Worm (Caenorhabditis elegans) whole organism, L2 larva: ENCODE data around the gene comt-3.

Source experiments
- C34F6.9 ChIP-seq: fragments of 150-350 bp; optimal IDR thresholded peaks from 2 replicates; lab custom pipeline; 2014; ENCODE audit warnings: missing biosample characterization, missing genetic modification characterization
- alr-1 ChIP-seq: fragments of 150-350 bp; optimal IDR thresholded peaks from 2 replicates; lab custom pipeline; 2014; ENCODE audit warnings: missing biosample characterization, missing genetic modification characterization
- aly-2 ChIP-seq: fragments of 150-350 bp; optimal IDR thresholded peaks from 2 replicates; lab custom pipeline; 2014; ENCODE audit warnings: missing biosample characterization, missing genetic modification characterization
- ama-1 ChIP-seq: fragments of 150-350 bp; optimal IDR thresholded peaks from 2 replicates; lab custom pipeline; 2018; ENCODE audit warnings: inconsistent platforms
- blmp-1 ChIP-seq: sonication (generic microtip); optimal IDR thresholded peaks from 2 replicates; lab custom pipeline; 2017; ENCODE audit warnings: missing genetic modification characterization, mild to moderate bottlenecking, missing compliant biosample characterization, antibody characterized with exemption, moderate library complexity; ENCODE audit not compliant: insufficient read depth
- ceh-16 ChIP-seq: fragments of 150-350 bp; optimal IDR thresholded peaks from 2 replicates; lab custom pipeline; 2014; ENCODE audit warnings: missing biosample characterization, missing genetic modification characterization
- ceh-82 ChIP-seq: fragments of 150-350 bp; optimal IDR thresholded peaks from 2 replicates; lab custom pipeline; 2014; ENCODE audit warnings: missing biosample characterization, missing genetic modification characterization
- crh-2 ChIP-seq: sonication (generic microtip); optimal IDR thresholded peaks from 2 replicates; lab custom pipeline; 2017; ENCODE audit warnings: missing biosample characterization, missing genetic modification characterization
- dmd-4 ChIP-seq: sonication (generic microtip); optimal IDR thresholded peaks from 2 replicates; lab custom pipeline; 2017; ENCODE audit warnings: missing biosample characterization, missing genetic modification characterization
- egl-27 ChIP-seq: sonication (generic microtip); optimal IDR thresholded peaks from 3 replicates; lab custom pipeline; 2017; ENCODE audit warnings: missing biosample characterization, missing genetic modification reagents, missing genetic modification characterization
- elt-1 ChIP-seq: fragments of 150-350 bp; optimal IDR thresholded peaks from 2 replicates; lab custom pipeline; 2014; ENCODE audit warnings: missing biosample characterization, missing genetic modification characterization
- elt-3 ChIP-seq: sonication (generic microtip); optimal IDR thresholded peaks from 2 replicates; lab custom pipeline; 2017; ENCODE audit warnings: missing biosample characterization, missing genetic modification characterization
- gmeb-1 ChIP-seq: fragments of 150-350 bp; optimal IDR thresholded peaks from 2 replicates; lab custom pipeline; 2014; ENCODE audit warnings: missing biosample characterization, missing genetic modification characterization
- lin-13 ChIP-seq: fragments of 150-350 bp; optimal IDR thresholded peaks from 2 replicates; lab custom pipeline; 2014; ENCODE audit warnings: missing biosample characterization, missing genetic modification reagents, missing genetic modification characterization
- lin-39 ChIP-seq: fragments of 150-350 bp; optimal IDR thresholded peaks from 2 replicates; lab custom pipeline; 2014; ENCODE audit warnings: missing biosample characterization, missing genetic modification reagents, missing genetic modification characterization
- lsy-2 ChIP-seq, 2 experiments: fragments of 150-350 bp in 1 of 2; sonication (generic microtip) in 1 of 2; optimal IDR thresholded peaks; 2 replicates each; lab custom pipeline; 2014 to 2017; ENCODE audit warnings: missing biosample characterization in 2 of 2, missing genetic modification characterization in 2 of 2
- mab-5 ChIP-seq: fragments of 150-350 bp; optimal IDR thresholded peaks from 2 replicates; lab custom pipeline; 2014; ENCODE audit warnings: missing biosample characterization, missing genetic modification characterization
- nhr-11 ChIP-seq: fragments of 150-350 bp; optimal IDR thresholded peaks from 2 replicates; lab custom pipeline; 2014; ENCODE audit warnings: missing biosample characterization, missing genetic modification characterization
- nhr-12 ChIP-seq: fragments of 150-350 bp; optimal IDR thresholded peaks from 2 replicates; lab custom pipeline; 2014; ENCODE audit warnings: missing biosample characterization, missing genetic modification characterization
- nhr-129 ChIP-seq: fragments of 150-350 bp; optimal IDR thresholded peaks from 2 replicates; lab custom pipeline; 2014; ENCODE audit warnings: missing biosample characterization, missing genetic modification characterization
- nhr-21 ChIP-seq: fragments of 150-350 bp; optimal IDR thresholded peaks from 2 replicates; lab custom pipeline; 2014; ENCODE audit warnings: missing biosample characterization, missing genetic modification characterization
- nhr-23 ChIP-seq: fragments of 150-350 bp; optimal IDR thresholded peaks from 2 replicates; lab custom pipeline; 2014; ENCODE audit warnings: missing biosample characterization, missing genetic modification reagents, missing genetic modification characterization
- nhr-25 ChIP-seq: fragments of 150-350 bp; sonication (generic microtip); optimal IDR thresholded peaks from 3 replicates; lab custom pipeline; 2014; ENCODE audit warnings: missing biosample characterization, missing genetic modification characterization
- peb-1 ChIP-seq: fragments of 150-350 bp; optimal IDR thresholded peaks from 2 replicates; lab custom pipeline; 2014; ENCODE audit warnings: missing biosample characterization, missing genetic modification characterization
- sem-4 ChIP-seq: fragments of 150-350 bp; optimal IDR thresholded peaks from 2 replicates; lab custom pipeline; 2014; ENCODE audit warnings: missing biosample characterization, missing genetic modification reagents, missing genetic modification characterization
- skn-1 ChIP-seq: sonication (generic microtip); optimal IDR thresholded peaks from 2 replicates; lab custom pipeline; 2017; ENCODE audit warnings: missing biosample characterization, missing genetic modification characterization
- sma-3 ChIP-seq: sonication (generic microtip); optimal IDR thresholded peaks from 2 replicates; lab custom pipeline; 2016; ENCODE audit warnings: missing genetic modification reagents, missing genetic modification characterization, missing compliant biosample characterization
- sma-9 ChIP-seq, 2 experiments: fragments of 150-350 bp in 1 of 2; sonication (generic microtip) in 1 of 2; optimal IDR thresholded peaks; 2 replicates each; lab custom pipeline; 2014 to 2016; ENCODE audit warnings: missing genetic modification characterization in 2 of 2, mild to moderate bottlenecking in 1 of 2, missing biosample characterization in 1 of 2, missing compliant biosample characterization in 1 of 2, missing genetic modification reagents in 1 of 2, moderate library complexity in 1 of 2
- snpc-4 ChIP-seq: fragments of 150-350 bp; optimal IDR thresholded peaks from 2 replicates; lab custom pipeline; 2014; ENCODE audit warnings: missing biosample characterization, missing genetic modification characterization
- unc-39 ChIP-seq: fragments of 150-350 bp; optimal IDR thresholded peaks from 2 replicates; lab custom pipeline; 2014; ENCODE audit warnings: missing biosample characterization, missing genetic modification characterization
- unc-55 ChIP-seq: fragments of 150-350 bp; sonication (generic microtip); optimal IDR thresholded peaks from 3 replicates; lab custom pipeline; 2014; ENCODE audit warnings: missing biosample characterization, missing genetic modification reagents, missing genetic modification characterization
- zag-1 ChIP-seq: fragments of 150-350 bp; optimal IDR thresholded peaks from 2 replicates; lab custom pipeline; 2014; ENCODE audit warnings: missing biosample characterization, missing genetic modification characterization
- ztf-11 ChIP-seq: sonication (generic microtip); optimal IDR thresholded peaks from 2 replicates; lab custom pipeline; 2017; ENCODE audit warnings: missing biosample characterization, missing genetic modification characterization
- ztf-4 ChIP-seq: fragments of 150-350 bp; optimal IDR thresholded peaks from 2 replicates; lab custom pipeline; 2014; ENCODE audit warnings: missing biosample characterization, missing genetic modification characterization

Gene comt-3

DNA sequence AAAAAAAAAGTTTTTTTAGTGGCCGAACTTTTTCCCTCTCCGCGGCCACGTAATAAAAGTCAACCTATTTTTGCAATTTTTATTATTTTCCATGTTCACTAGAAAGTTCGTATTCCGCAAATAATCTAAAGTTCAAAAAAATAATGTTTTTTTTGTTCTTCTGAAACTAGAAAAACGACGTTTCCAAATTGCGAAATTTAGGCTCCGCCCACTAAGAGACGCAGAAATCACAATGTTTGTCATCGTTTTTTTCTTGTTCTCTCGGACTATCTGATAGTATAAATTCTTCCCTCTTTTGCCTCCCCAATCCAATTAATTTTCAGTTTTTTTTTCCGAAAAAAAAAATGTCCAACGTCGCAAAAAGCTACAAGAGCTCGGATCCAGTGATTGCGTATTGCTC is at the start of gene comt-3:
Gene comt-3, plus strand, starts transcription at position 214 of the 400 bp plus-strand sequence.
- TF ChIP-seq ceh-82 (tag; lab: Kevin White, UChicago), result no peak
- peak; percentile 58 for TF ChIP-seq skn-1 (tag; lab: Kevin White, UChicago)
- peak; percentile 41 for TF ChIP-seq unc-55

DNA sequence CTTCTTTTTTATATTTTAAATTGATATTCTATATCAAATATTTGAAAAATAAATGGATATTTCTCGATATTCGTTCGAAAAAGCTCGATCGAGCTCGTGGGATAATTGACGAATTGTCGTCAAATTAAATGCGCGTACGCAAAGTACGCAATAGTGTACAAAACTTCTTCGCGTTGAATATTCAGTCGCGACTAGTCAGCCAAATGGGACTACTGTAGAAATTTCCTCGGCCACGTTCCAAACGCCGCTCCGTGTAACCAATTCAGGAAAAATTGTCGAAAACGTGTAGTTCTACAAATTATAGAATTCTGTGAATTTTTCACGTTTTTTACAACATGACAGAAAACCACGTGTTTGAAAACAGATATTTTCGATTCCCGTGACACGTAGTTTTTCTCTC is 48.9 kb upstream of the comt-3 start:
- TF ChIP-seq egl-27 (tag; lab: Kevin White, UChicago) (no peak), gmeb-1 (tag; lab: Kevin White, UChicago) (peak; percentile 42), nhr-11 (tag; lab: Kevin White, UChicago) (no peak), elt-3 (no peak), nhr-25 (tag; lab: Kevin White, UChicago) (no peak), zag-1 (no peak), sma-3 (GFP tag; lab: Kevin White, UChicago) (peak; percentile 68), skn-1 (tag; lab: Kevin White, UChicago) (no peak), C34F6.9 (tag; lab: Kevin White, UChicago) (peak; percentile 9), unc-55 (peak; percentile 75), peb-1 (no peak), lsy-2 (tag; optimal IDR thresholded peaks at IDR 0.05; lab: Kevin White, UChicago) (peak; percentile 73 to 96), ztf-11 (no peak), alr-1 (tag; lab: Kevin White, UChicago) (no peak), nhr-23 (tag; lab: Kevin White, UChicago) (no peak), snpc-4 (tag; lab: Kevin White, UChicago) (no peak), nhr-129 (tag; lab: Kevin White, UChicago) (peak; percentile 66), nhr-21 (peak; percentile 15), sem-4 (tag; lab: Kevin White, UChicago) (no peak), sma-9 (GFP tag; optimal IDR thresholded peaks at IDR 0.05; lab: Kevin White, UChicago) (peak; percentile 33), sma-9 (tag; optimal IDR thresholded peaks at IDR 0.05; lab: Kevin White, UChicago) (no peak), ama-1 (no peak), crh-2 (tag; lab: Kevin White, UChicago) (peak; percentile 1)

DNA sequence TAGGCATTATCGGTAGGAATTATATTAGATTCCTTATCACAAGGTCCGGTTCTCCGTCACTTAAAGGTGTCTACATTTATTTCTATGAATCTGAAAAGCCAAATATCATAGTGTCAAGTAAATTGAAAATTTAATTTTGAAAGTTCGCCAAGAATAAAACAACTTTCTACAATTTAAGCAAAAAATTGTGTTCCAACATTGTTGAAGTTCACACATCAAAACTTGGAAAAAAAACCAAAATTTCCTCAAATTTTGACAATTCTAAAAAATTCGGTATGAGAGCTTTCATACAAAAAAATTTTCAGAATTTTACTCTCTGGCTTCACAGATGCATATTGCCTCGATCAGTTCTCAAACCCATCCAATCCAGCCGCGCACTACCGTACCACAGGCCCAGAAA is 45.6 kb upstream of the comt-3 start, which contains the start of gene F59A7.7:
Gene F59A7.7, plus strand, starts transcription at position 301 of the 400 bp plus-strand sequence.
- TF ChIP-seq dmd-4 (tag; lab: Kevin White, UChicago) (no peak), ceh-16 (tag; lab: Kevin White, UChicago) (no peak), nhr-21 (no peak), nhr-25 (tag; lab: Kevin White, UChicago) (no peak), aly-2 (tag; lab: Kevin White, UChicago) (no peak), crh-2 (tag; lab: Kevin White, UChicago) (no peak), unc-55 (no peak), nhr-12 (tag; lab: Kevin White, UChicago) (no peak), egl-27 (tag; lab: Kevin White, UChicago) (no peak), mab-5 (no peak), snpc-4 (tag; lab: Kevin White, UChicago) (no peak), blmp-1 (no peak), lin-13 (GFP tag; lab: Kevin White, UChicago) (no peak), ztf-4 (tag; lab: Kevin White, UChicago) (no peak), elt-1 (tag; lab: Kevin White, UChicago) (no peak), alr-1 (tag; lab: Kevin White, UChicago) (no peak), ceh-82 (tag; lab: Kevin White, UChicago) (no peak), nhr-129 (tag; lab: Kevin White, UChicago) (no peak), nhr-23 (tag; lab: Kevin White, UChicago) (no peak), lin-39 (no peak)

DNA sequence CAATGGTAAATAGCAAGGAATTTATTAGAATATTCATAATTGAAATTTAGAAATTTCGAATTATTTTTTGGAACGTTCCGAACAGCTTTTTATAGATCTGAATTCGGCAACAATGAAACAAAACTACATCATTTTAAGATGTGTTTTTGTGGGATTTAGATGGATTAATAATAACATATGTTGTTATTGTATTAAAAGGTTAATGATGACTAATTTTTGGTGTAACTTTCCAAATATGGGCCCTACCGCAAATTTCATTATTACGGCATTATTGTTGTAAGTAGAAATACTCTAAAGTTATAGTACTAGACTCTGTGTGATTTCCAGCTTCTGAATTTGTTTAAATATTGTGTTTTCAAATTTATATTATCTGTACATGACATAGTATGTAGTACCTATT is 43.5 kb upstream of the comt-3 start, which contains the start of gene F59A7.11:
Gene F59A7.11, minus strand, starts transcription at position 101 of the 400 bp plus-strand sequence.
- TF ChIP-seq lin-39 (no peak), unc-39 (tag; lab: Kevin White, UChicago) (no peak)

DNA sequence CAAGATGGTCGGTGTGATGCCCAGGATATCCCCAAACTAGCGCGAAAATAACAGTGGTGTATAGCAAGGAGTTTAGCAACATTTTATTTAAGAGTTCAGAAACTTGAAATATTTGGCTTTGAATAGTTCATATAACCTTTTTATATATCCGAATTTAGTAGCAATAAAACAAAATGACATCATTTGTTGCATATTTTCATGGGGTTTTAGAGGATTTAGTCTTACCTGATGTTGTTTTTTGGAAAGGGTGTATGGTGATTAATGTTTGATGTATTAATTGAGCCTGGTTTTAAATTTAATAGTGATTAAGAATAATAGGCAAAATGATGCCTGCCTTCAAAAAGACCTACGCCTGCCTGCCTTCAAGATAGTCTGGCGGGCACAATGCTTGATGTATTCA is 40.9 kb upstream of the comt-3 start, which contains the start of gene F59A7.2:
Gene F59A7.2, minus strand, starts transcription at position 101 of the 400 bp plus-strand sequence.
- TF ChIP-seq mab-5, result no peak
